Worm (Caenorhabditis elegans) whole organism, L4 larva: ENCODE results near the gene W05H9.2.

Experiments used
- dmd-8 ChIP-seq: fragments of 200-800 bp; sonication (Bioruptor generic); IDR thresholded peaks from 2 replicates; pipeline ENCODE4 v1.3.6; 2022; ENCODE audit warnings: missing genetic modification characterization, missing compliant biosample characterization
- hlh-30 ChIP-seq: sonication (generic microtip); optimal IDR thresholded peaks from 2 replicates; lab custom pipeline; 2017; ENCODE audit warnings: antibody characterized with exemption, mild to moderate bottlenecking, missing genetic modification characterization, missing compliant biosample characterization; ENCODE audit not compliant: insufficient read depth
- lin-13 ChIP-seq: fragments of 150-350 bp; optimal IDR thresholded peaks from 2 replicates; lab custom pipeline; 2014; ENCODE audit warnings: missing biosample characterization, missing genetic modification reagents, missing genetic modification characterization
- nhr-10 ChIP-seq: fragments of 150-350 bp; optimal IDR thresholded peaks from 2 replicates; lab custom pipeline; 2014; ENCODE audit warnings: missing biosample characterization, missing genetic modification characterization
- nhr-6 ChIP-seq: fragments of 150-350 bp; optimal IDR thresholded peaks from 2 replicates; lab custom pipeline; 2014; ENCODE audit warnings: missing biosample characterization, missing genetic modification characterization
- pha-4 ChIP-seq, 2 experiments: fragments of 150-350 bp in 1 of 2; fragments of 200-800 bp in 1 of 2; sonication (Bioruptor generic) in 1 of 2; IDR thresholded peaks in 1 of 2; optimal IDR thresholded peaks in 1 of 2; 2 replicates each; pipeline versions ENCODE4 v1.3.6 to Lab custom; 2014 to 2022; ENCODE audit warnings: missing genetic modification characterization in 2 of 2, missing genetic modification reagents in 2 of 2, missing biosample characterization in 1 of 2, missing compliant biosample characterization in 1 of 2

DNA sequence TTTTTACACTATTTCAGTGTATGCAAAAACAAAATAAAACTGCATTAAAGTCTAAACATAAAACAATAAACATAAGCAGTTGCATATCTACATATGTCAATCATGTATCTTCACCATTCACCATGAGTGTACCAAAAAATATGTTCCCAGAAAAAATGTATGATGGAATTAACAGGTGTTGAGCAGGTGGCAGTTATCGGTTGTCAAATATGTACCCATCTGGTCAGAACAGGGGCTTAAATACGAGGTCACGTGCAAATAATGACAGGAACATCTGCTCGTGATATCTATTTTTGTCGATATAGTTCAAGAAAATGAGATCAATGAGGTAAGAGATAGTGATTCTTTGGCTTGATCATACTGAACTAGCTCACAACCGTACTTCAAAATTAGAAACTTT is 7.8 kb upstream of the W05H9.2 start:
- TF ChIP-seq nhr-10 (tag; lab: Kevin White, UChicago) = no peak
- TF ChIP-seq pha-4 (GFP tag; IDR thresholded peaks at IDR 0.05; lab: Robert Waterston, UW) = no peak
- no peak for TF ChIP-seq pha-4 (tag; optimal IDR thresholded peaks at IDR 0.05; lab: Kevin White, UChicago)
- no peak for TF ChIP-seq nhr-6 (tag; lab: Kevin White, UChicago)
- peak; percentile 36 for TF ChIP-seq hlh-30 (tag; lab: Kevin White, UChicago)
- no peak for TF ChIP-seq dmd-8
- no peak for TF ChIP-seq lin-13 (GFP tag; lab: Kevin White, UChicago)
